Fruit fly (Drosophila melanogaster) whole organism, prepupa: Measurements from ENCODE around the gene hob.
A peak's percentile ranks its signal among the peaks of the same experiment; 100 is the strongest.

Source experiments
- Blimp-1 ChIP-seq: fragments of 200-800 bp; sonication (Bioruptor generic); optimal IDR thresholded peaks from 3 replicates; lab custom pipeline; 2017; ENCODE audit warnings: missing biosample characterization, missing genetic modification characterization, mild to moderate bottlenecking, moderate library complexity, missing genetic modification reagents
- CG11294 ChIP-seq: fragments of 200-800 bp; sonication (Bioruptor generic); IDR thresholded peaks from 2 replicates; pipeline ENCODE4 v1.3.6; 2022; ENCODE audit warnings: missing biosample characterization, missing genetic modification characterization
- CG11762 ChIP-seq: fragments of 200-800 bp; sonication (Bioruptor generic); optimal IDR thresholded peaks from 3 replicates; lab custom pipeline; 2016; ENCODE audit warnings: missing biosample characterization, missing genetic modification characterization; ENCODE audit not compliant: insufficient read depth
- CG31627 ChIP-seq: fragments of 200-800 bp; sonication (Bioruptor generic); optimal IDR thresholded peaks from 3 replicates; lab custom pipeline; 2016; ENCODE audit warnings: missing biosample characterization, missing genetic modification characterization
- CG32006 ChIP-seq: fragments of 200-800 bp; sonication (Bioruptor generic); optimal IDR thresholded peaks from 3 replicates; lab custom pipeline; 2017; ENCODE audit warnings: missing biosample characterization, mild to moderate bottlenecking, missing genetic modification characterization
- CG34406 ChIP-seq: fragments of 200-800 bp; sonication (Bioruptor generic); optimal IDR thresholded peaks from 3 replicates; lab custom pipeline; 2016; ENCODE audit warnings: missing biosample characterization, missing genetic modification characterization
- CG3919 ChIP-seq: fragments of 200-800 bp; sonication (Bioruptor generic); optimal IDR thresholded peaks from 3 replicates; lab custom pipeline; 2016; ENCODE audit warnings: missing biosample characterization, missing genetic modification characterization
- CG4318 ChIP-seq: fragments of 200-800 bp; sonication (Bioruptor generic); optimal IDR thresholded peaks from 3 replicates; lab custom pipeline; 2017; ENCODE audit warnings: missing biosample characterization, mild to moderate bottlenecking, missing genetic modification characterization
- CG6792 ChIP-seq: fragments of 200-800 bp; sonication (Bioruptor generic); optimal IDR thresholded peaks from 3 replicates; lab custom pipeline; 2016; ENCODE audit warnings: missing biosample characterization, missing genetic modification characterization
- CG7368 ChIP-seq: fragments of 200-800 bp; sonication (Bioruptor generic); optimal IDR thresholded peaks from 3 replicates; lab custom pipeline; 2016; ENCODE audit warnings: missing biosample characterization, missing genetic modification characterization
- CG8119 ChIP-seq: fragments of 200-800 bp; sonication (Bioruptor generic); IDR thresholded peaks from 3 replicates; pipeline ENCODE4 v1.3.6; 2022; ENCODE audit warnings: missing biosample characterization, missing genetic modification characterization
- CG8319 ChIP-seq: fragments of 200-800 bp; sonication (Bioruptor generic); optimal IDR thresholded peaks from 3 replicates; lab custom pipeline; 2016; ENCODE audit warnings: missing biosample characterization, missing genetic modification characterization
- CG8632 ChIP-seq: fragments of 200-800 bp; sonication (Bioruptor generic); optimal IDR thresholded peaks from 3 replicates; lab custom pipeline; 2016; ENCODE audit warnings: missing biosample characterization, missing genetic modification characterization
- CG9139 ChIP-seq: fragments of 200-800 bp; sonication (Bioruptor generic); optimal IDR thresholded peaks from 3 replicates; lab custom pipeline; 2017; ENCODE audit warnings: missing biosample characterization, mild to moderate bottlenecking, missing genetic modification characterization
- Eip78C ChIP-seq: fragments of 200-800 bp; sonication (Bioruptor generic); peaks from one replicate; lab custom pipeline; 2016; ENCODE audit warnings: missing biosample characterization, missing genetic modification characterization
- Eip93F ChIP-seq: fragments of 200-800 bp; sonication (Bioruptor generic); optimal IDR thresholded peaks from 2 replicates; lab custom pipeline; 2016; ENCODE audit warnings: missing biosample characterization, mild to moderate bottlenecking, missing genetic modification characterization
- Ets21C ChIP-seq: fragments of 200-800 bp; sonication (Bioruptor generic); optimal IDR thresholded peaks from 3 replicates; lab custom pipeline; 2016; ENCODE audit warnings: missing biosample characterization, missing genetic modification characterization
- Ets96B ChIP-seq: fragments of 200-800 bp; optimal IDR thresholded peaks from 2 replicates; lab custom pipeline; 2019; ENCODE audit warnings: missing biosample characterization, mild to moderate bottlenecking, missing genetic modification characterization, moderate library complexity
- Hr38 ChIP-seq: sonication (Bioruptor generic); optimal IDR thresholded peaks from 2 replicates; lab custom pipeline; 2016; ENCODE audit warnings: missing biosample characterization, missing genetic modification characterization
- Hr39 ChIP-seq: fragments of 200-800 bp; sonication (Bioruptor generic); optimal IDR thresholded peaks from 2 replicates; lab custom pipeline; 2016; ENCODE audit warnings: missing biosample characterization, missing genetic modification characterization
- Hr4 ChIP-seq: fragments of 200-800 bp; sonication (Bioruptor generic); optimal IDR thresholded peaks from 3 replicates; lab custom pipeline; 2016; ENCODE audit warnings: missing biosample characterization, missing genetic modification characterization
- Lpt ChIP-seq: fragments of 200-800 bp; sonication (Bioruptor generic); optimal IDR thresholded peaks from 3 replicates; lab custom pipeline; 2016; ENCODE audit warnings: missing biosample characterization, missing genetic modification characterization
- OdsH ChIP-seq: fragments of 200-800 bp; sonication (Bioruptor generic); optimal IDR thresholded peaks from 3 replicates; lab custom pipeline; 2016; ENCODE audit warnings: missing biosample characterization, missing genetic modification characterization
- Smox ChIP-seq: fragments of 200-800 bp; sonication (Bioruptor generic); optimal IDR thresholded peaks from 3 replicates; lab custom pipeline; 2016; ENCODE audit warnings: missing biosample characterization, missing genetic modification characterization
- Sox102F ChIP-seq: fragments of 200-800 bp; sonication (Bioruptor generic); optimal IDR thresholded peaks from 2 replicates; lab custom pipeline; 2016; ENCODE audit warnings: missing biosample characterization, mild to moderate bottlenecking, missing genetic modification characterization
- Sox14 ChIP-seq: fragments of 200-800 bp; sonication (Bioruptor generic); optimal IDR thresholded peaks from 3 replicates; lab custom pipeline; 2016; ENCODE audit warnings: missing biosample characterization, missing genetic modification characterization
- Sox15 ChIP-seq: fragments of 200-800 bp; sonication (Bioruptor generic); optimal IDR thresholded peaks from 3 replicates; lab custom pipeline; 2016; ENCODE audit warnings: missing biosample characterization, missing genetic modification characterization
- achi ChIP-seq: fragments of 200-800 bp; sonication (Bioruptor generic); optimal IDR thresholded peaks from 3 replicates; lab custom pipeline; 2016; ENCODE audit warnings: missing biosample characterization, missing genetic modification characterization
- acj6 ChIP-seq: fragments of 200-800 bp; sonication (Bioruptor generic); optimal IDR thresholded peaks from 3 replicates; lab custom pipeline; 2016; ENCODE audit warnings: missing biosample characterization, missing genetic modification characterization
- cyc ChIP-seq: fragments of 200-800 bp; sonication (Bioruptor generic); optimal IDR thresholded peaks from 3 replicates; lab custom pipeline; 2016; ENCODE audit warnings: missing biosample characterization, missing genetic modification characterization
- dac ChIP-seq: fragments of 200-800 bp; sonication (Bioruptor generic); optimal IDR thresholded peaks from 2 replicates; lab custom pipeline; 2017; ENCODE audit warnings: missing biosample characterization, mild to moderate bottlenecking, missing genetic modification characterization
- dsx ChIP-seq: fragments of 200-800 bp; optimal IDR thresholded peaks from 3 replicates; lab custom pipeline; 2019; ENCODE audit warnings: missing biosample characterization, mild to moderate bottlenecking, missing genetic modification characterization, moderate library complexity; ENCODE audit not compliant: poor library complexity, severe bottlenecking
- esn ChIP-seq: fragments of 200-800 bp; sonication (Bioruptor generic); optimal IDR thresholded peaks from 2 replicates; lab custom pipeline; 2016; ENCODE audit warnings: missing biosample characterization, mild to moderate bottlenecking, missing genetic modification characterization, moderate library complexity
- fd59A ChIP-seq: fragments of 200-800 bp; sonication (Bioruptor generic); optimal IDR thresholded peaks from 2 replicates; lab custom pipeline; 2017; ENCODE audit warnings: missing biosample characterization, mild to moderate bottlenecking, missing genetic modification characterization, missing genetic modification reagents
- fd85E ChIP-seq: fragments of 200-800 bp; sonication (Bioruptor generic); optimal IDR thresholded peaks from 3 replicates; lab custom pipeline; 2016; ENCODE audit warnings: missing biosample characterization, missing genetic modification characterization
- fkh ChIP-seq: fragments of 200-800 bp; sonication (Bioruptor generic); optimal IDR thresholded peaks from 3 replicates; lab custom pipeline; 2017; ENCODE audit warnings: missing biosample characterization, mild to moderate bottlenecking, missing genetic modification characterization, moderate library complexity
- lz ChIP-seq: fragments of 200-800 bp; sonication (Bioruptor generic); optimal IDR thresholded peaks from 3 replicates; lab custom pipeline; 2016; ENCODE audit warnings: missing biosample characterization, missing genetic modification characterization
- net ChIP-seq: fragments of 200-800 bp; sonication (Bioruptor generic); optimal IDR thresholded peaks from 3 replicates; lab custom pipeline; 2016; ENCODE audit warnings: missing biosample characterization, missing genetic modification characterization
- pdm3 ChIP-seq: fragments of 200-800 bp; sonication (Bioruptor generic); optimal IDR thresholded peaks from 3 replicates; lab custom pipeline; 2016; ENCODE audit warnings: missing biosample characterization, missing genetic modification characterization
- salr ChIP-seq, 2 experiments: fragments of 200-800 bp; sonication (Bioruptor generic); optimal IDR thresholded peaks; 3 replicates each; lab custom pipeline; 2016 to 2018; ENCODE audit warnings: missing biosample characterization in 2 of 2, missing genetic modification characterization in 2 of 2, mild to moderate bottlenecking in 1 of 2
- spab ChIP-seq: fragments of 200-800 bp; sonication (Bioruptor generic); optimal IDR thresholded peaks from 2 replicates; lab custom pipeline; 2017; ENCODE audit warnings: missing biosample characterization, mild to moderate bottlenecking, missing genetic modification characterization, missing genetic modification reagents
- ss ChIP-seq, 2 experiments: fragments of 200-800 bp; sonication (Bioruptor generic); optimal IDR thresholded peaks; 2 replicates in 1 of 2; 3 replicates in 1 of 2; lab custom pipeline; 2017 to 2018; ENCODE audit warnings: mild to moderate bottlenecking in 2 of 2, missing biosample characterization in 2 of 2, missing genetic modification characterization in 2 of 2, moderate library complexity in 1 of 2
- svp ChIP-seq: fragments of 200-800 bp; sonication (Bioruptor generic); peaks from one replicate; lab custom pipeline; 2016; ENCODE audit warnings: missing biosample characterization, missing genetic modification characterization
- topi ChIP-seq: fragments of 200-800 bp; sonication (Bioruptor generic); optimal IDR thresholded peaks from 3 replicates; lab custom pipeline; 2016; ENCODE audit warnings: missing biosample characterization, missing genetic modification characterization
- vri ChIP-seq: fragments of 200-800 bp; sonication (Bioruptor generic); optimal IDR thresholded peaks from 3 replicates; lab custom pipeline; 2016; ENCODE audit warnings: missing biosample characterization, mild to moderate bottlenecking, missing genetic modification characterization

hob gene

DNA sequence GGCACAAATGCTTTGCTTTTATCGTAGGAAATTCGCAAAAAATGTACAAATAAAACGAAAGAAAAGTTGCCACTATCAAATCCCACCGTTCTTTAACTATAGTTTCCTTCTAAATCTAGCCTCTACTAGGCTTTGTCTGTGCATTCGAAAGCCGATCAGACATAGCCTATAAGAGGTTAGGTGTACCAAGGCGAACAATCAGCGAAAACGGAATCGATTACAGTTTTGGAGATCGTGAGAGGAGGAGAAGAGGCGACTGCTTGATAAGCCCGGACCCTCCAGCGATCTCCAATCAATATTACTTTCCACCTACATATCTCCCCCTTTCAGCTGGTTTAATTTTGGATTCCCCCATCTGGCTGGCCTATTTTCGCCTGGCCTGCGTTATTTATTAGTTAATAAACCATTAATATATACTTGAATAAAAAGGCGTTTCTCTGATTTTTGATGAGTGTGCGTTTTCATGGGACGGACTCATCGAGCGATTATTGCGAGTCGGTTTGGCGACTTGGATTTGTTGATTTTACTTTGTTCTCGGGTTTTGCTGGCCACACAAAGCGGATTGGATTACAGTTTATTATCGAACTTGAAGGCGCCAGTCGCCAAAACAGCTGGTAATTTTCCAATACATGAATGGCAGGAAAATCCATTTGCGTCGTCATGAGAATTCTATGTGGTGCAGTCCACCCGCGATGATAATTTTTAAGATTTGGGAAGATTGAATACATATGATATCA, 32.4 kb upstream of the hob start:
- peak; percentile 80 for TF ChIP-seq svp
- peak; percentile 40 for TF ChIP-seq Eip78C
- no peak for TF ChIP-seq spab (GFP tag; lab: Kevin White, UChicago)
- no peak for TF ChIP-seq topi (GFP tag; lab: Kevin White, UChicago)
- peak; percentile 6 for TF ChIP-seq OdsH (GFP tag; lab: Kevin White, UChicago)
- TF ChIP-seq Eip93F (GFP tag; lab: Kevin White, UChicago): peak; percentile 79
- TF ChIP-seq CG4318 (GFP tag; lab: Kevin White, UChicago): no peak
- TF ChIP-seq CG6792: no peak
- peak; percentile 27 for TF ChIP-seq net
- no peak for TF ChIP-seq dsx
- peak; percentile 18 for TF ChIP-seq Smox
- TF ChIP-seq vri (GFP tag; lab: Kevin White, UChicago): peak; percentile 4
- peak; percentile 30 for TF ChIP-seq esn (GFP tag; lab: Kevin White, UChicago)

DNA sequence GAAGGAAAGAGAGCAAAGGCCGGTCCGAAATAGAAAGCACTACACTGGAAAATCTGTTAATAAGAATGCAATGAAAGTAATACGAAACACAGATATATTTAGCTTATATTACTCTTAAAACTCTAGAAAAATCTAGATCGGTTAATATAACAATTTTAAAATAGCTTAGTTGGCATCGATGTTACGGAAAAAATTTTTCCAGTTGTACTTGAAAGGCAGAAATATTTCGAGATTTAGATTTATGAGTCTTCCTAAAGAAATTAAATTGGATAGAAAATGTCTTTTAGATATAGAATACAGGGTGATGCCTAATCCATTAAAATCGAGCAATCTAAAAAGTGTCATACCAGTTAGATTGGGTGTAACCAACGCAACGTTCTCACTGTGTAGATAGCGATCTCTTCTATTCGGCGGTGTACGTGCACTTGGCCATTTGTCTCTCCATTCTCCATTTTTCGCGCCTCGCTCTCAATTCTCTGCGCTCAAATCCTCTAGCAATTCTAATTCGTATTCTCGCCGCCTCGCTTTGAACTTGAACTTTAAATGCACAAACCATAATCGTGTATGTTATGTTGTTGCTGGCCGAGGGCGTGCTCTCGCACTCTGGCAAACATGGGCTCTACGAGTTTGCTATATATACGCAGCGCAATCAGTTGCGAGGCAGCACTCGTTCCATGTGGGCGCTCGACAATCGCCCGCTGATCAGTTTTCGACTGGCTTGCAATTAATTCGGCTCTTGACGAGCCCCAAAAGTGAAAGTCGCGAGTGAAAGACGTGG, 31.5 kb upstream of the hob start:
- TF ChIP-seq dsx (peak; percentile 28), Sox102F (GFP tag; lab: Kevin White, UChicago) (no peak), Hr4 (GFP tag; lab: Kevin White, UChicago) (peak; percentile 96), fd59A (GFP tag; lab: Kevin White, UChicago) (peak; percentile 79), Hr38 (GFP tag; lab: Kevin White, UChicago) (no peak), CG31627 (GFP tag; lab: Kevin White, UChicago) (peak; percentile 36), pdm3 (GFP tag; lab: Kevin White, UChicago) (peak; percentile 87), fkh (GFP tag; lab: Kevin White, UChicago) (peak; percentile 80), Sox15 (GFP tag; lab: Kevin White, UChicago) (peak; percentile 38), CG7368 (peak; percentile 65), salr (GFP tag; optimal IDR thresholded peaks at IDR 0.05; lab: Kevin White, UChicago) (peak in 1 of 2 experiments; percentile 99), Blimp-1 (GFP tag; lab: Kevin White, UChicago) (peak; percentile 43), Ets96B (tag; lab: Kevin White, UChicago) (peak; percentile 68), CG8319 (no peak), CG3919 (GFP tag; lab: Kevin White, UChicago) (peak; percentile 84), CG6792 (peak; percentile 69), Hr39 (GFP tag; lab: Kevin White, UChicago) (peak; percentile 40), CG11294 (GFP tag; lab: Robert Waterston, UW) (peak; percentile 81), vri (GFP tag; lab: Kevin White, UChicago) (peak; percentile 10), acj6 (GFP tag; lab: Kevin White, UChicago) (peak; percentile 86), OdsH (GFP tag; lab: Kevin White, UChicago) (peak; percentile 89), dac (GFP tag; lab: Kevin White, UChicago) (peak; percentile 88), Ets21C (no peak), Lpt (peak; percentile 94), ss (GFP tag; optimal IDR thresholded peaks at IDR 0.05; lab: Kevin White, UChicago) (peak; percentile 33 to 50), CG8632 (GFP tag; lab: Kevin White, UChicago) (peak; percentile 60), net (peak; percentile 84), CG32006 (GFP tag; lab: Kevin White, UChicago) (peak; percentile 98), Sox14 (GFP tag; lab: Kevin White, UChicago) (peak; percentile 91), Eip78C (peak; percentile 95), Eip93F (GFP tag; lab: Kevin White, UChicago) (peak; percentile 15), achi (GFP tag; lab: Kevin White, UChicago) (peak; percentile 90), CG9139 (GFP tag; lab: Kevin White, UChicago) (peak; percentile 8), CG34406 (GFP tag; lab: Kevin White, UChicago) (peak; percentile 45), esn (GFP tag; lab: Kevin White, UChicago) (peak; percentile 39), Smox (peak; percentile 33), cyc (GFP tag; lab: Kevin White, UChicago) (peak; percentile 38), lz (peak; percentile 41), fd85E (GFP tag; lab: Kevin White, UChicago) (no peak), spab (GFP tag; lab: Kevin White, UChicago) (peak; percentile 47), CG11762 (GFP tag; lab: Kevin White, UChicago) (peak; percentile 83), CG8119 (peak; percentile 94)
